Fruit fly (Drosophila melanogaster): ENCODE measurements around the gene Atg8a.
A peak's percentile ranks its signal among the peaks of the same experiment; 100 is the strongest.

Atg8a gene

dm6 chrX:10727318-10727717, 40.8 kb downstream of the Atg8a start:
- TF ChIP-seq CG4496 (GFP tag; IDR thresholded peaks at IDR 0.05): no peak
- no peak for TF ChIP-seq Pif1B (GFP tag; optimal IDR thresholded peaks at IDR 0.05)
- TF ChIP-seq CG13204 (GFP tag; optimal IDR thresholded peaks at IDR 0.05): no peak
- TF ChIP-seq Snoo (tag; optimal IDR thresholded peaks at IDR 0.05): no peak
- no peak for TF ChIP-seq D1 (tag; optimal IDR thresholded peaks at IDR 0.05)
- no peak for TF ChIP-seq CG9948 (tag; optimal IDR thresholded peaks at IDR 0.05)
- TF ChIP-seq gl (tag; optimal IDR thresholded peaks at IDR 0.05): no peak
- TF ChIP-seq CG17806 (tag; optimal IDR thresholded peaks at IDR 0.05): no peak
- no peak for TF ChIP-seq CG34367 (tag; optimal IDR thresholded peaks at IDR 0.05)
- no peak for TF ChIP-seq CG12605 (GFP tag; IDR thresholded peaks at IDR 0.05)
- TF ChIP-seq fd96Ca (GFP tag; IDR thresholded peaks at IDR 0.05): no peak
- no peak for TF ChIP-seq Ets98B (GFP tag; IDR thresholded peaks at IDR 0.05)
- TF ChIP-seq rn (GFP tag; IDR thresholded peaks at IDR 0.05): no peak
- no peak for TF ChIP-seq CG15710 (tag; optimal IDR thresholded peaks at IDR 0.05)
- TF ChIP-seq CG14655 (GFP tag; optimal IDR thresholded peaks at IDR 0.05): no peak
- TF ChIP-seq CG32121 (GFP tag; IDR thresholded peaks at IDR 0.05): no peak
- no peak for TF ChIP-seq CG8159 (tag; optimal IDR thresholded peaks at IDR 0.05)

DNA sequence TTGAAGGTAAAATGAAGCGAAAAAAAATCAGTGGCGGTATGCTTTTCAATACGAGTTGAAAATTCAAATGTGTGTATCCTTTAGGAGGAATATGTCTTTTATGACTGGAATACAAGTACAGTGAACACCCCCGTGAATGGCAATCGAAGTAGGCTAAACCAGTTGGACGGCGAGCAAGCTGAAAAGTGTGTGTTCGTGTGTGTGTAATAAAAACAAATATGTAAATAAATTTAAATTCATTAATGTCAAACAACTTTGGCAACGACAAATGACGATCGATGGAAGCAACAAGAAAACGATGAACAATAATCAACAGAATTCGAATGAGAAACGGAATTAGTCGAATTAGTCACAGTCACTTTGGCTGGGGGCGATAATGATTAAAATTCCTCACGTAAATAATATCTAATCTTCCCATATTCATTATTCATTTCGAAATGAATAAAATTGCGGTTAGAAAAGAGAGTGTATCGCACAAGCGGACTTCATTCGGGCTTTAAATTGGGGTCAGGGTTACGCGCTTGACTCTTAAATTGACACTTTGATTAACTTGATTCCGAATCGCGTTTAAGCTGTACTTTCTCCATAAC, 41.9 kb downstream of the Atg8a start:
- no peak for TF ChIP-seq CG17806 (tag; optimal IDR thresholded peaks at IDR 0.05)
- TF ChIP-seq Snoo (tag; optimal IDR thresholded peaks at IDR 0.05): no peak
- TF ChIP-seq CG14655 (GFP tag; optimal IDR thresholded peaks at IDR 0.05): no peak
- no peak for TF ChIP-seq EcR (GFP tag; optimal IDR thresholded peaks at IDR 0.05)
- no peak for TF ChIP-seq Pif1B (GFP tag; optimal IDR thresholded peaks at IDR 0.05)
- TF ChIP-seq CG13204 (GFP tag; optimal IDR thresholded peaks at IDR 0.05): no peak
- no peak for TF ChIP-seq CG4496 (GFP tag; IDR thresholded peaks at IDR 0.05)
- TF ChIP-seq CG12605 (GFP tag; IDR thresholded peaks at IDR 0.05): no peak
- TF ChIP-seq CG34367 (tag; optimal IDR thresholded peaks at IDR 0.05): no peak
- no peak for TF ChIP-seq fd96Ca (GFP tag; IDR thresholded peaks at IDR 0.05)
- no peak for TF ChIP-seq gl (tag; optimal IDR thresholded peaks at IDR 0.05)
- no peak for TF ChIP-seq CG8301 (tag; optimal IDR thresholded peaks at IDR 0.05)
- TF ChIP-seq D1 (tag; optimal IDR thresholded peaks at IDR 0.05): no peak
- TF ChIP-seq CG9948 (tag; optimal IDR thresholded peaks at IDR 0.05): no peak
- TF ChIP-seq Pif1A (GFP tag; optimal IDR thresholded peaks at IDR 0.05): no peak
- no peak for TF ChIP-seq CG15710 (tag; optimal IDR thresholded peaks at IDR 0.05)
- TF ChIP-seq CG8159 (tag; optimal IDR thresholded peaks at IDR 0.05): no peak
- no peak for TF ChIP-seq Ets98B (GFP tag; IDR thresholded peaks at IDR 0.05)
- TF ChIP-seq CG32121 (GFP tag; IDR thresholded peaks at IDR 0.05): no peak

dm6 chrX:10723488-10724254, 44.5 kb downstream of the Atg8a start:
- TF ChIP-seq CG8159 (tag; optimal IDR thresholded peaks at IDR 0.05) (no peak), D1 (tag; optimal IDR thresholded peaks at IDR 0.05) (no peak), CG4496 (GFP tag; IDR thresholded peaks at IDR 0.05) (no peak), gl (tag; optimal IDR thresholded peaks at IDR 0.05) (no peak), CG10348 (GFP tag; IDR thresholded peaks at IDR 0.05) (no peak), fd96Ca (GFP tag; IDR thresholded peaks at IDR 0.05) (no peak), CG9948 (tag; optimal IDR thresholded peaks at IDR 0.05) (no peak), Ets98B (GFP tag; IDR thresholded peaks at IDR 0.05) (no peak), CG15710 (tag; optimal IDR thresholded peaks at IDR 0.05) (no peak), CG12605 (GFP tag; IDR thresholded peaks at IDR 0.05) (no peak), CG14655 (GFP tag; optimal IDR thresholded peaks at IDR 0.05) (no peak), CG17806 (tag; optimal IDR thresholded peaks at IDR 0.05) (no peak), EcR (GFP tag; optimal IDR thresholded peaks at IDR 0.05) (no peak), Pif1B (GFP tag; optimal IDR thresholded peaks at IDR 0.05) (no peak), CG32121 (GFP tag; IDR thresholded peaks at IDR 0.05) (no peak), rn (GFP tag; IDR thresholded peaks at IDR 0.05) (no peak), Pif1A (GFP tag; optimal IDR thresholded peaks at IDR 0.05) (no peak), CG34367 (tag; optimal IDR thresholded peaks at IDR 0.05) (no peak)

dm6 chrX:10721901-10722479, 46.1 kb downstream of the Atg8a start:
- TF ChIP-seq CG9948 (tag; optimal IDR thresholded peaks at IDR 0.05): peak; percentile 5
- no peak for TF ChIP-seq CG4496 (GFP tag; IDR thresholded peaks at IDR 0.05)
- TF ChIP-seq gl (tag; optimal IDR thresholded peaks at IDR 0.05): no peak
- peak; percentile 13 for TF ChIP-seq CG15710 (tag; optimal IDR thresholded peaks at IDR 0.05)
- peak; percentile 17 for TF ChIP-seq CG17806 (tag; optimal IDR thresholded peaks at IDR 0.05)
- no peak for TF ChIP-seq EcR (GFP tag; optimal IDR thresholded peaks at IDR 0.05)
- TF ChIP-seq Pif1A (GFP tag; optimal IDR thresholded peaks at IDR 0.05): peak; percentile 26

DNA sequence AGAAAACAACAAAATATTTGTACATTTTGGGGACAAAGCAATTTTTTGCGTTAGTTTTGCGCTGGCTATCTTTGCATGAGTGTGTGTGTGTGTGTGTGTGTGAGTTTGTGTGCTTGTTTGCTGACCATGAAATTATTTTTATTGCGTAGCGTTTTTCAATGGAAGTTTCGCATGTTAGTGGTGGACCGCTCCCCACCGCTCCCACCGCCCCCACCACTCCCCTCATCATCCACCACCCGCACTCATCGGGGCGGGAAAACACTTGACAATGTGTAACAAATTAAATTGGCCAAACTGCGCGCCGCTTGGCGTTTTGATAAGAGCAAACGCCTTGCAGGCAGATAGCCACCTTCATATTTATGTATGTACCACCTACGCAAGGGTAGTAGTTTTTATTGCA, 48.9 kb downstream of the Atg8a start:
- no peak for TF ChIP-seq CG12605 (GFP tag; IDR thresholded peaks at IDR 0.05)
- no peak for TF ChIP-seq CG9948 (tag; optimal IDR thresholded peaks at IDR 0.05)
- no peak for TF ChIP-seq gl (tag; optimal IDR thresholded peaks at IDR 0.05)
- no peak for TF ChIP-seq CG14655 (GFP tag; optimal IDR thresholded peaks at IDR 0.05)
- TF ChIP-seq CG17806 (tag; optimal IDR thresholded peaks at IDR 0.05): no peak
- no peak for TF ChIP-seq CG15710 (tag; optimal IDR thresholded peaks at IDR 0.05)
- no peak for TF ChIP-seq CG13204 (GFP tag; optimal IDR thresholded peaks at IDR 0.05)
- TF ChIP-seq CG34367 (tag; optimal IDR thresholded peaks at IDR 0.05): no peak
- no peak for TF ChIP-seq rn (GFP tag; IDR thresholded peaks at IDR 0.05)

Data from whole organism, pupa.